Fruit fly (Drosophila melanogaster) whole organism, wandering third instar larva: Measurements from ENCODE around the gene CG2124.

ENCODE experiments used
- Hnf4 ChIP-seq: fragments of 200-800 bp; sonication (Bioruptor generic); optimal IDR thresholded peaks from 2 replicates; lab custom pipeline; 2016; ENCODE audit warnings: missing biosample characterization, mild to moderate bottlenecking, missing genetic modification characterization
- Hr78 ChIP-seq: fragments of >200 bp; optimal IDR thresholded peaks from 2 replicates; lab custom pipeline; 2017; ENCODE audit warnings: missing biosample characterization, missing genetic modification characterization
- Mio ChIP-seq: sonication (Bioruptor generic); optimal IDR thresholded peaks from 2 replicates; lab custom pipeline; 2016; ENCODE audit warnings: missing biosample characterization, missing genetic modification characterization
- OdsH ChIP-seq: fragments of 200-800 bp; sonication (Bioruptor generic); optimal IDR thresholded peaks from 2 replicates; lab custom pipeline; 2016; ENCODE audit warnings: missing biosample characterization, mild to moderate bottlenecking, missing genetic modification characterization
- brk ChIP-seq: fragments of 200-800 bp; sonication (Bioruptor generic); optimal IDR thresholded peaks from 2 replicates; lab custom pipeline; 2016; ENCODE audit warnings: missing biosample characterization, mild to moderate bottlenecking, missing genetic modification characterization
- h ChIP-seq: fragments of 200-800 bp; sonication (Bioruptor generic); optimal IDR thresholded peaks from 3 replicates; lab custom pipeline; 2016; ENCODE audit warnings: missing biosample characterization, mild to moderate bottlenecking, missing genetic modification characterization
- pan ChIP-seq: fragments of >200 bp; optimal IDR thresholded peaks from 2 replicates; lab custom pipeline; 2017
- psq ChIP-seq: fragments of 200-800 bp; sonication (Bioruptor generic); optimal IDR thresholded peaks from 3 replicates; lab custom pipeline; 2017; ENCODE audit warnings: missing biosample characterization, mild to moderate bottlenecking, missing genetic modification characterization, moderate library complexity
- sv ChIP-seq: fragments of 200-800 bp; sonication (Bioruptor generic); optimal IDR thresholded peaks from 3 replicates; lab custom pipeline; 2016; ENCODE audit warnings: missing biosample characterization, missing genetic modification characterization
- usp ChIP-seq: fragments of >200 bp; optimal IDR thresholded peaks from 2 replicates; lab custom pipeline; 2017; ENCODE audit warnings: missing biosample characterization, missing genetic modification characterization

dm6 chrX:10557432-10557831 lies 38.5 kb upstream of the CG2124 start:
- TF ChIP-seq Mio (GFP tag; lab: Kevin White, UChicago) (no peak), pan (no peak), brk (GFP tag; lab: Kevin White, UChicago) (peak; percentile 26), OdsH (GFP tag; lab: Kevin White, UChicago) (peak; percentile 69), psq (GFP tag; lab: Kevin White, UChicago) (peak; percentile 76), usp (GFP tag; lab: Kevin White, UChicago) (no peak), Hnf4 (GFP tag; lab: Kevin White, UChicago) (peak; percentile 62), sv (GFP tag; lab: Kevin White, UChicago) (no peak), h (GFP tag; lab: Kevin White, UChicago) (peak; percentile 81), Hr78 (GFP tag; lab: Kevin White, UChicago) (no peak)
